Fruit fly (Drosophila melanogaster) whole organism, larva: ENCODE measurements around the gene sdk.
"Not testable (repeated sequence)": the region's sequence is repeated elsewhere in the genome, so short reads cannot be mapped to it uniquely, and the experiment has no call there.

Experiments
- noc ChIP-seq: fragments of 200-800 bp; sonication (Bioruptor generic); optimal IDR thresholded peaks from 3 replicates; lab custom pipeline; 2019; ENCODE audit warnings: missing biosample characterization, mild to moderate bottlenecking, missing genetic modification characterization, moderate library complexity

sdk gene

DNA sequence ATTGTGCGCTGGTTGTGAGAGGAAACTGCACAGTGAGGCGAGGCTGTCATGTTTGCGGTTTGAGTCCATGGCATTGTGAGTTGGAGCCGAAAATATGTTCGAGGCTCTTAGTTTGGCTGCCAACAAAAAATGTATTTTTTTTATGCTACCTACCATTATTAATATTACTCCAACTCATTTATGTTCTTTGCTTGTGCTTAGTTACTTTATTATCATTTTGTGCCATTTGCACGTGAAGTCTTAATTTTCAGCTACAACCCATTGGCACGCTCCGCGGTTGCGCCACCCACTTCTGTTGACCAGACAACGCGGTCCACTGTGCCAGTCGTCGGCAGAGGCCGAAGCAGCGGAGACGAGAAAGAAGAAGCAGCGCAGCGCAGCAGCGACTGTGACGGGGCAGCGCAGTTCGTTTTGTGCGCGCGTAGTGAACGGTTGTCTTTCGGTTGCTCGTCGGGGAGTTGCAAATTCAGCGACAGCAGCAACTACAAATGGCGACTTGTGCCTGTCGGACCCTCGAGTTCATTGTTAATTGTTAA is at the start of gene sdk:
TSS of gene sdk (plus strand) at position 398 of the 536 bp plus-strand sequence.
- TF ChIP-seq noc, result peak; percentile 90

DNA sequence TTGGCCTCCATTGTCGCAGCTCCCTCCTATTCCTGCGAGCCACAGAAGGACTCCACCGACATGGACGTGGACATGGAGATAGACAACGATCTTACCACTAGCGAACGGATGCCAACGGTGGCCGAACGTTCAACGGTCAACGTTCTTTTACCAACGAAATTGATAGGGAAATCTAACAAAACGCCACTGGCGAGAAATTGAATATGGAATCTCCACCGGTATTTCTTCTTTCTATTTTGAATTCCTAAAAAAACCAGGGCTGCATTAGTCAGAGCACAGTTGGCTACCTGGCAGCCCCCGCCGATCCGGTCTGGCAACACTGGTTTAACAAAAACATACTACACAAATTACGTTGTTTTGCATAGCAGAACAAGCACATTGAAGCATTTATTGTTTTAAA is 42.2 kb upstream of the sdk start, which contains the start of gene CG13367:
TSS of gene CG13367 (plus strand) at position 301 of the 400 bp plus-strand sequence.
- not testable (repeated sequence) for TF ChIP-seq noc

DNA sequence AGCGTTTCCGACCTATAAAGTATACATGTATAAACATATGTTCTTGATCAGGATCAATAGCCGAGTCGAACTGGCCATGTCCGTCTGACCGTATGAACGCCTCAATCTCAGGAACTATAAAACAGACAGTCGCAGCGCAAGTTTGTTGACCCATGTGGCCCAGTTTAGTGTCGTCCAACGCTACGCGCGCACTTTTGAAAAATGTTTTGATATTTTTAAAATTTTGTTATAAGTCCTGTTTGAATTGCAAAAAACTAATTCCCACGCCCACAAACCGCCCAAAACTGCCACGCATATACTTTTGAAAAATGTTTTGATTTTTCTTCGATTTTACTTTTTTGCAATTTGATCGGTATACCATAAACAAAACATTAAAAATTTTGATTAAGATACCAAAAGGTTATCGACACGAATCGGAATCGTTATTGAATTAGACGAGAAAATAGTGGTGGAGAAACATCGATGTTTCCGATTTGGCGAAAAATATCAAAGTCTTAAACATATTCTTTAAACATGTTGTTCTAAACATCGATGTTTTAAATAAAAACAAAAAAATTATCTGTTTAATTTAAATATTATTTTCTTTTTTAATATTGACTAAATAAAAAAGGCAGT is 40.1 kb upstream of the sdk start:
- no peak for TF ChIP-seq noc

DNA sequence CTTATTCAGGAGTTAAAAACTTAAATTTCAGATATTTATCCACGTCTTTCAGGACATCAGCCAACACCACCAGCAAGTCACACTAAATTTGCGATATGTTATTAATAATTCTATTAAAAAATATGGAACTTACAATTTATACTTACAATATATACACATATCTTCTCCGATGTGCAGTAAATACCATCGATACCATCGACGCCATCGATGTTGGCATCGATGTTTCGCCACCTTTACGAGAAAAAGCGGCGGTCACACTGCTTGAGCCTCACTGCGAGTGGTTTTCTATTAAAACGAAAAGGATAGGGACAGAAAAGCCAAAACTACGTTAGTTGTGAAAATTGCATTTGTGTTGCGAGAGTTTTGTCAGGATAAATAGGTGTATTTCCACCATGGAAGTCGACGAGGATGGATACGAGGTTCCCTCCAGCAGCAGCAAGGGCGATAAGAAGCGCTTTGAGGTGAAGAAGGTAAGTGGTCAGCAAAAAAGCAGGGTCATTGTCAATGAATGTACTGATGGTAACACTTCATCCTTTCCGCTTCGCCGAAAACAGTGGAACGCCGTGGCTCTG is 39.5 kb upstream of the sdk start, which contains the start of gene Roc1a:
TSS of gene Roc1a (plus strand) at position 249 of the 572 bp plus-strand sequence.
- TF ChIP-seq noc, result no peak

DNA sequence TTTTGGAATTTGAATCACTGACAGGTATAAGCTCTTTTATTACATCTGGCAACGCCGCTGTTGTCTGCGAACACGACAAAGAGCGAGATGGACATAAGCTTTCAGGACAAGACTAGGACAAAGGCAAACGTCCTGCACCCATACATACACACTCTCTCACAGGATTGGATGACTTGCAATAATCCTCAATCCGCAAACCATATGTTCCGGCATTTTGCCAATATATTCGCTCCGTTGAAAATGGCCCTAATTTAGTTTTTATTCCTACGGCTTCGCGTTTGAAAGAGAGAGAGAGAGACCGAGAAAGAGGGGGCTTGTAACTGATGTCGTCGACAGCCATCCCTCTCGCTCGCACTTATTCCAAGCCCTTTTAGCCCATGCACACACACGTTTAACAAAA is 32.4 kb upstream of the sdk start:
- TF ChIP-seq noc, result no peak

DNA sequence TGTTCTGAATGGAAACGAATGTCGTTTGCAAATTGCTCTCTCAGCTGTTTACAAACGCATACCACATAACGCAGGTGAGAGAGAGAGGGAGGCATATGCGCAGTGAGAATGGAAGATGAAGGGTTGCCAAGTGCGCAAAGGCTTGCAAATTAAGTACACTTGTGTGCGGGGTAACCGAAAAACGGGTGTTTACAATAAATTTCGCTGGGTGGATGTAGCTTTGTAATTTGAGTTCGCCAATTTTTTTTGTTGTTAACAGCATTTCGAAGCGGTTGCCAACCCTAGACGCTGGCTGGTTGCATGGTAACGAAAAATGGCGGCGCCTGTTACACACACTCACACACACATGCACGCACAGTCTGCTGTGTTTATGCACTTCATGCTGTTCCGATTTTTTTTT is 31.7 kb upstream of the sdk start:
- peak; percentile 91 for TF ChIP-seq noc

DNA sequence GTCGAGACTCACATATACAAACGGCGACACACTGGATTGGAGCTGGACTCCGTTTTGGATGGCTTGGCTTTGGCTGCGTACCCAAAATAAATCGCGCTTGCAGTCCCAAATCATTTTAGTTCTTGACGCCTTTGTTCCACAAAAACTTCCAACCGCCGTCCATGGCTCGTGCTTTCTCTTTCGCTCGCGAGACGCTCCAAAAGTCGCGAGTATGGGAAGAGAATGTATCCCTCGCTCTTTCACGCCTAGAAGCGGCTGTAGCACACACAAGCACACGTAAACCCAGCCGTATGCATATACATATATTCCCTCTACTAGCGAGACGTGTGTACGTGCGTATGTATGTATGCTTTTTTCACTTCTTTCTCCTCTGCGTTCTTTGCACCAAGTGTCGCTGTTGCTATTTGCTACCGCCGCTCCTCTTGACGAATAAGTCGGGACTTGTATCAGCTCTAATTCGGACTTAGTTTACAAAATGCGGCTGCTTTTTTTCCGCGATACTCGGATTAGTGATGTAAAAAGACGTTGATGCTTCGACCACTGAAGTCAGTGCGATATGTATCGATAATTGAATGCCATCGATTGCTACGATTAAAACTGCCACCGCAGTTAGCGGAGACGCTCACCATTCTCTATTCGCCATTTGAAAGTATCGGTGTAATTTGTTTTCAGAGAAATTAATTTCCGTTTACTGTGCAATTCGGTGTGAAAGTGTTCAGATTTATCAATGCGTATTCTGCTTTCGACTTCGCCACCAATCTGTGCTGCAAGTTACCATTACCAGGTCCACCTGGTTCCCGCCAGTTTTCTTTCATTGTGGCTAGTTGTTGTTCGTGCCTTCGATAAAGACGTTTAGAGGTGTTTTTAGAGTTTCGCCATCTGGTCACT is 30.9 kb upstream of the sdk start, which contains the start of the genes Hmt4-20 and SkpA:
TSS of gene Hmt4-20 (minus strand) at position 542 of the 888 bp plus-strand sequence.
TSS of gene SkpA (plus strand) at position 623 of the 888 bp plus-strand sequence.
- TF ChIP-seq noc, result peak; percentile 29

DNA sequence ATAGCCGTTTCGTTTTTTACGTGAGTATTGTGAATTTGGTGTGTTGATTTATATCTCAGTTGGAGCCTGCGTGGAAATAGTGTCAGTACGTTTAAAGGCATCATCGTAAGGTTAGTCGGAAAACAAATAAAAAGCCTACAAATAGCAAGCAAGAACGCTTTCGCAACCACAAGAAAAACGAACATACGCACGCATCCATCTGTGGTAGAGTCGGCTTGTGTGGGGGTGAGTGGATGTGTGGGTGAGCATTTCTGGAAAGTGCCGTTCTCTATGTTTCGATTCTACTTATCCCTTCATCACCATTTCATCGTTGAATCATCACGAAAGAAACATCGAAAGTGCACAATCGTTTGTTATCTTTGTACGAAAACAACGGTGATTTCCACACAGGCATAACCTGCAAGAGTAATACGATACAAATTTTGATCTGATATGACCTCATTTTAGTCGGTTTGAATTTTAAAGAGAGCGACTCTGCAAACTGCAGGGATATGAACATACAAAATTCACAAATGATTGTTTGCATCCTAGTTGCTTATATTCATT is 30.2 kb upstream of the sdk start:
- TF ChIP-seq noc, result no peak

DNA sequence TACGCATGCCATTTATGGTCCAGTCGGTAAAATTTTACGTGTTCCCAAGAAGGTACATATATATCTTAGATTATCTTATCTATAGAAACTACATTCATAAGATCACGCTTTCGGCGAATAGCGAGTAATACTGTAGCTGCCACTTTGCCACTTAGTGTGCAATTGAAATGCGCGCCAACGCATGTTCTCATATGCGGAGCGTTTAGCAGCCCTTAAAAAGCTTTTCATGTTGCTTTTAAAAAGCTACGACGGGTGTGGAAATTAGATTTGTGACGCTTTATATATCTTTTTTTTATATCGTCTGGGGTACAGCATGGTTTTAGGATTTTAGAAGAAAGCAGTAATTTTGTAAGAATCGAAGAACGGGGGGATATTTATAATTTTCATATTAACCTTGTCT is 28.6 kb upstream of the sdk start:
- no peak for TF ChIP-seq noc

DNA sequence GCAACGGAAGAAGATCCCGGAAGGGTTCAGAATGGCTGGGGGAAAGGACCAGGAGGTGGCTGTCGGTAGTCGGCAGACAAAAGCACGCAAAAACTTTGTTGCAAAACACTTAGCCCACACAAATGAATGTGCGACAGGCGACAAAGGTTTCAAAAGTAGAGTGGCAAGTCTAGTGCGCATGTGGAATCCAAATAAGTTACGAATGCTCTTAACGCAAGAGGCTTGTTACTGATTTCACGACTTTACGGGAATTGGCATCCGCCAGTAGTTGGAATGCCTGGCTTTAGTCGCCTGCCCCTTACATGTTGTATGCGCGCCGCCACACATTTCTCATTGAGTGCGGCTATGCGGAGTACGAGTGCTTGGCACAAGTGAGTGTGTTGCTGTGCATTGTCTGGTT is 8.1 kb upstream of the sdk start:
- TF ChIP-seq noc, result no peak

DNA sequence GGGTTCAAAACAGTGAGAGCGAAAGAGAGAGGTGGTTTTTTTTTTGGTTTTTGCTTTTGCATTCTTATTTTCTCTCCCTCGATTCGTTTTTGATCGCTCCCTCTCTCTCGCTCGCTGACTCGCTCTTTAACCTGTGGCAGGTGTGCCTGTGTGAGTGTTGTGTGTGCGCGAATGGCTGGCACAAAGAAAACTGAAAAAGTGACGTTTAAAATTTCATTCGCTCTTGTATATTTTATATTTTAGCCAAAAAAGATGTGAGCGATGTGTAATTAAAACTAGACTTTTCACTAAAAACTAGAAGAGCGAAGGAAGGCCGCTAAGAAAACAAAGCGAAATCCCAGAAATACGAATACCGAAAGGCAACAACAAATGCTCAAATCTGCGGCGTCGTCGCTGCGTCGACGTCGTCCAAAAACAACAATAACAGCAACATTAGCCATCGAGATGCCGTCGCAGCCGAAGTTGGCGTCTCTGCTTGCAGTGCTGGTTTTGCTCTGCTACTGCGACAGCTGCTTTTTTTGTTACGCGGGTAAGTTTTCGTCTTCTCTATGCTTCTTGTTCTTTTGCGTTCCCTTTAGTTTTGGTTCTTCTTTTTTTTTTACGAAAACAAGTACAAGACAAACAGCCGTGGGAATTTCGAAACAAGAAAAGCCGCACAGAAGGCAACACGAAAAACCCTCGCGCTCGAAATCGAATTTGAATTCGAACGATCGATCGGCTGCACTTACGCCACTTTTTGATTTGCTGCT is 870 bp downstream of the sdk start:
- TF ChIP-seq noc, result no peak

DNA sequence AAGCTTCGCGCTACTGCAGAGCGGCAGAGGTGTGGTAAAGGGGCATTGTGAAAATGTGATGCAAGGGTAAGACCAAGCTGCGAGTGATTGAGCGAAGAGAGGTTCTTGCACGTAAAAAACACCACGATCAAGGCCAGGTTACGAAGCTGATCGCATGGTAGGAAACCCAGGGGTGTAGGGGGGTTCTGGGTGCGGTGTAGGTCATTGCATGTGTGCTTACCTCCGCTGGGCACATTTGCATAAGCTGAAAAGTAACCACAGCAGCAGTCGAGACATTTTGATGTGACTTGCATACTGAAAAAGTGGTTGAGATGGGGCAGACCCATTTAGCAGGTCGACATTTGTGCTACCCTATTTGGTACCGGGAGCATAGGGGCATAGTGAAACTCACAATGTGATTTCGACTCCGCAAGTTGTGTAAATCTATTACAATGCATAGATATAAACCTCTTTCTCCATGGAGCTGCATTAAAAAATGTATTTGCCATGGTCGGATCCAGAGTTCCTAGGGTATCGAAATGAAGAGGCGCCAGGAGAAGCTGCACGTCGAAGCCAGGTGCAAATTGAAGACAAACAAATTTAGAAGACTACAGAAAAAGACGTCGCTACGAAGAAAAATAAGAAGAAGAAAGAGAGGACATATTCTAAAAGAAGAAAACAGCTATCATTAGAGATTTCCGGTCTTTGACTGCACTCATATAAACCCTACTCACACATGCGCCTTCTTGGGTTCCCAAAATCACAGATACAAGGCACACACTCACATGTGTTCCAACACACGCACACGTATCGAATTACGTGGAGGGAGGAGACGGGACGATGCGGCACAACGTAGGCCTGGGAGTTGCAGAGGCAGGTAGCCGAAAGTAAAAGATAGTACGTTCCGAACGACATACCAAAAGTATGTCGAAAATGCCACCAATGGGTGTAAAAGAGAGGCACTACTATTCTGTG is 6.5 kb downstream of the sdk start:
- no peak for TF ChIP-seq noc

DNA sequence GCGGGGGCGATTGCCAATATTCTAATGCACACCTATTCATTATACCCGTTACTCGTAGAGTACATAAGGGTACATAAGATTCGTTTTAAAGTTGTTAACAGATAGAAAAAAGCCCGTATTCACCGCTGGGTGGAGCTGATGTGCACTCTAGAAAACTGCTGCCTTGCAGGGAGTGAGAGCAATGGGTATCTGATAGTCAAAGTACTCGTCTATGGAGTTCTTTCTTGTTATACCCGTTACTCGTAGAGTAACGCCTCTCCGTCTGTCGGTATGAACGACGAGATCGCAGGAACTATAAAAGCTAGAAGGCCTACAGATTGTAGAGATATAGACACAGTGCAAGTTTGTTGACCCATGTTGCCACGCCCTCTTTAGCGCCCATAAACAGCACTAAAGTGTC is 7.3 kb downstream of the sdk start:
- TF ChIP-seq noc, result no peak

DNA sequence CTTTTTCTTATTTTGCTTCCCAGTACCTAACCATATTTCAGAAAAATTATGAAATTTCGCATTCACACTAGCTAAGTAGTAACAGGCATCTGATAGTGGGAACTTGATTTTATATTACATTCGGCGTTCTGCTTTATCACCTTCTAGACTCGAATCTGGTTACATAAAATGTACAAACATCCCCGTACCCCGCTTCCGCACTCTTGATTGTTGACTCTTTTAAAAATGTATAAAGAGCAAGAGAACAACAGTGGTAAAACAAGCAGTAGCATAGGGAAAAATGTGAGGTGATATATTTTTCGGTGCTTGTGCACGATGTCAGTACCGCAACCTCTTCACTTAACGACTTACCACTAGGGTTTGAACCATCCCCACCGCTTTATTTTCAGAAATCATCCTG is 7.7 kb downstream of the sdk start:
- TF ChIP-seq noc, result no peak

DNA sequence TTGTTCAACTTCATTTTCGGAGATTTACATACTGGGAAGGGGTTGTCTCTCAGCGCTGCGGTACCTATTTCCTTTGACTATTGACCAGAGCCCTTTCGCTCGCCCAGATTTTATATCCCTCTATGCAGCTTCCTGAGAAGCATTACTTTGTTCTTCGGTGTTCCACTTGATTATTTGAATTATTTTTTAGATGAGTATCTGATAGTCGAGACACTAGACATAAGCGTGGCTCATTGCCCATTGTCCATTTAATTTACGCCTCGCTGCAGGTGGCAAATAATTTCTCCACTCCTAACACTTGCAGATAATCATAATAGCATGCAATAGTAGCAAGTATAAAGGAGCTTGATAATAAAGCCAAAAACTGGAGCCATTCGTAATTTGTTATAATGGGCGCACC is 8.1 kb downstream of the sdk start:
- TF ChIP-seq noc, result no peak
